Fruit fly (Drosophila melanogaster) whole organism, embryonic: Measurements from ENCODE around the gene CG32599.

Experiments
- CG12942 ChIP-seq: fragments of 200-800 bp; sonication (Bioruptor generic); optimal IDR thresholded peaks from 3 replicates; lab custom pipeline; 2016; ENCODE audit warnings: missing biosample characterization, missing genetic modification characterization
- CG13424 ChIP-seq: fragments of 200-800 bp; sonication (Bioruptor generic); optimal IDR thresholded peaks from 2 replicates; lab custom pipeline; 2019; ENCODE audit warnings: missing biosample characterization, mild to moderate bottlenecking, missing genetic modification characterization, moderate library complexity
- Dbx ChIP-seq: fragments of 200-800 bp; sonication (Bioruptor generic); IDR thresholded peaks from 3 replicates; pipeline ENCODE4 v1.3.6; 2022; ENCODE audit warnings: missing biosample characterization, missing genetic modification characterization
- Ssrp ChIP-seq: fragments of 200-800 bp; sonication (Bioruptor generic); optimal IDR thresholded peaks from 2 replicates; lab custom pipeline; 2018; ENCODE audit warnings: missing biosample characterization, mild to moderate bottlenecking, missing genetic modification characterization, moderate library complexity
- abd-A ChIP-seq: fragments of 200-800 bp; sonication (Bioruptor generic); optimal IDR thresholded peaks from 3 replicates; lab custom pipeline; 2019; ENCODE audit warnings: missing biosample characterization, mild to moderate bottlenecking, missing genetic modification characterization, moderate library complexity
- hbn ChIP-seq: fragments of 200-800 bp; sonication (Bioruptor generic); IDR thresholded peaks from 2 replicates; pipeline ENCODE4 v1.3.6; 2022; ENCODE audit warnings: missing biosample characterization, missing genetic modification characterization; ENCODE audit not compliant: partially characterized antibody
- otp ChIP-seq: fragments of 200-800 bp; sonication (Bioruptor generic); IDR thresholded peaks from 3 replicates; pipeline ENCODE4, ENCODE4 v1.3.6; 2022; ENCODE audit warnings: missing biosample characterization, missing genetic modification characterization
- pan ChIP-seq, 4 experiments: fragments of >200 bp in 3 of 4; fragments of 200-800 bp in 1 of 4; sonication (Bioruptor generic) in 1 of 4; optimal IDR thresholded peaks in 3 of 4; IDR thresholded peaks in 1 of 4; 2 replicates each; pipeline versions ENCODE4 v1.3.6 to Lab custom; 2017 to 2022; ENCODE audit warnings: missing biosample characterization in 2 of 4, missing genetic modification characterization in 2 of 4, mixed read lengths in 1 of 4
- pum ChIP-seq: fragments of 200-800 bp; sonication (Bioruptor generic); optimal IDR thresholded peaks from 2 replicates; lab custom pipeline; 2016; ENCODE audit warnings: missing biosample characterization, missing genetic modification characterization
- wdn ChIP-seq: fragments of 200-800 bp; sonication (Bioruptor generic); IDR thresholded peaks from 2 replicates; pipeline ENCODE4 v1.3.6; 2022; ENCODE audit warnings: missing biosample characterization, missing genetic modification characterization

DNA sequence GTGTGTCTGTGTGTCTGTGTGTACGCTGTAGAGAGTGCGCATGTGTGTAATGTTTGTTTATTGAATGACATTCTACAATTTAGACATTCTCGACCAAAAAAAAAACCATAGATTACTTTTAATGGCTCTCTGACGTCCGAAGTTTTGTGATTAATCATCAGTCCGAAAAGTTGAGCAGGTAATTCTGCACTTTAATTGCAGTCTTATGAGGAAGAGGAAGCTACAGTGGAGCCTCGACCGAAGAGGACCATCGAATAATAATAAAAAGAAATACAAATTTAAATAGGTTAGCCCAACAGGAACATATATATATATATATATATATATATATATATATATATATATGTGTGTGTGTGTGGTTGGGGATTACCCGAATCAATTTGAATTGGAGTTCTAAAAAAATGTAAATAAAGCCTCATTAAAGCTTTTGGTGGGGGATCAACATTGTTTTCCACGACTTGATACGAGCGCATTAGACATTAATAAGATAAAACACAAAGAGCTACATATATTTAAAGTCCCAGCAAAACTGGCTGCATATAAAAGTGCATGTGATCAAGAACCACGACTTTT lies 34.2 kb upstream of the CG32599 start:
- TF ChIP-seq abd-A (tag; lab: Kevin White, UChicago) (no peak), CG13424 (tag; lab: Kevin White, UChicago) (no peak), pan (optimal IDR thresholded peaks at IDR 0.05; lab: Kevin White, UChicago) (no peak), pan (GFP tag; optimal IDR thresholded peaks at IDR 0.05 in 1 of 2, IDR thresholded peaks at IDR 0.05 in 1 of 2) (no peak), wdn (GFP tag; lab: Robert Waterston, UW) (no peak), otp (GFP tag; lab: Robert Waterston, UW) (no peak), Dbx (GFP tag; lab: Robert Waterston, UW) (no peak), Ssrp (tag; lab: Kevin White, UChicago) (peak; percentile 21), hbn (no peak), CG12942 (no peak), pum (no peak)
